Comparison of ENCODE assay signal across 4 fruit fly cellular contexts in genomic region chr3R:15566948-15567347, dm6.
TF ChIP-seq lines count a peak whose summit lies in the region.

No protein-coding gene starts in this region.

- TF ChIP-seq CTCF in whole organism, embryonic (GFP tag; optimal IDR thresholded peaks at IDR 0.05; lab: Kevin White, UChicago) = no peak

TF ChIP-seq in whole organism, embryonic, 481 proteins besides CTCF, POLR2A, EP300 and RAD21 (continues in another document):
- TF ChIP-seq gem (tag; optimal IDR thresholded peaks at IDR 0.05; lab: Kevin White, UChicago) = peak; percentile 51
- TF ChIP-seq run (tag; optimal IDR thresholded peaks at IDR 0.05; lab: Kevin White, UChicago) = no peak
- peak; percentile 1 for TF ChIP-seq CG14710 (tag; optimal IDR thresholded peaks at IDR 0.05; lab: Kevin White, UChicago)
- no peak for TF ChIP-seq cas (GFP tag; IDR thresholded peaks at IDR 0.05; lab: Robert Waterston, UW)
- TF ChIP-seq lola (GFP tag; optimal IDR thresholded peaks at IDR 0.05; lab: Kevin White, UChicago) = peak in 1 of 3 experiments; percentile 5
- peak; percentile 13 for TF ChIP-seq CG8388 (GFP tag; optimal IDR thresholded peaks at IDR 0.05; lab: Kevin White, UChicago)
- TF ChIP-seq unpg (GFP tag; optimal IDR thresholded peaks at IDR 0.05; lab: Kevin White, UChicago) = peak; percentile 19
- TF ChIP-seq CG11504 (tag; optimal IDR thresholded peaks at IDR 0.05; lab: Kevin White, UChicago) = peak; percentile 35
- TF ChIP-seq CG2712 (tag; optimal IDR thresholded peaks at IDR 0.05; lab: Kevin White, UChicago) = peak; percentile 46
- peak; percentile 17 for TF ChIP-seq dmrt11E (tag; optimal IDR thresholded peaks at IDR 0.05; lab: Kevin White, UChicago)
- peak in 1 of 2 experiments; percentile 34 for TF ChIP-seq bsh (GFP tag; optimal IDR thresholded peaks at IDR 0.05; lab: Kevin White, UChicago)
- no peak for TF ChIP-seq CG11093 (GFP tag; IDR thresholded peaks at IDR 0.05; lab: Robert Waterston, UW)
- peak; percentile 18 for TF ChIP-seq CG18262 (tag; optimal IDR thresholded peaks at IDR 0.05; lab: Kevin White, UChicago)
- TF ChIP-seq CG17829 (tag; optimal IDR thresholded peaks at IDR 0.05; lab: Kevin White, UChicago) = peak; percentile 7
- TF ChIP-seq Xrp1 (GFP tag; IDR thresholded peaks at IDR 0.05; lab: Robert Waterston, UW) = peak; percentile 23; the same call in 1 of the 2 replicates
- TF ChIP-seq Dll (GFP tag; IDR thresholded peaks at IDR 0.05; lab: Robert Waterston, UW; ENCODE audit: partially characterized antibody) = no peak
- peak; percentile 15 for TF ChIP-seq CG12391 (tag; optimal IDR thresholded peaks at IDR 0.05; lab: Kevin White, UChicago)
- peak; percentile 30 for TF ChIP-seq Blimp-1 (GFP tag; optimal IDR thresholded peaks at IDR 0.05; lab: Kevin White, UChicago)
- TF ChIP-seq CG10209 (GFP tag; optimal IDR thresholded peaks at IDR 0.05; lab: Kevin White, UChicago) = no peak
- TF ChIP-seq CG1603 (tag; optimal IDR thresholded peaks at IDR 0.05; lab: Kevin White, UChicago) = no peak
- peak; percentile 19 for TF ChIP-seq phol (tag; optimal IDR thresholded peaks at IDR 0.05; lab: Kevin White, UChicago)
- TF ChIP-seq CG31441 (GFP tag; IDR thresholded peaks at IDR 0.05; lab: Robert Waterston, UW) = 0 out of 2 replicates have a peak, but pooled peaks have one; percentile 25

TF ChIP-seq in whole organism, prepupa, 60 proteins besides CTCF, POLR2A, EP300 and RAD21 (continues in another document):
- peak; percentile 11 for TF ChIP-seq dsx (GFP tag; optimal IDR thresholded peaks at IDR 0.05; lab: Kevin White, UChicago; ENCODE audit: poor library complexity, severe bottlenecking)
- TF ChIP-seq Ets96B (tag; optimal IDR thresholded peaks at IDR 0.05; lab: Kevin White, UChicago) = peak; percentile 38
- no peak for TF ChIP-seq CG6854 (GFP tag; optimal IDR thresholded peaks at IDR 0.05; lab: Kevin White, UChicago)
- no peak for TF ChIP-seq CG6808 (GFP tag; optimal IDR thresholded peaks at IDR 0.05; lab: Kevin White, UChicago)
- no peak for TF ChIP-seq CG34406 (GFP tag; optimal IDR thresholded peaks at IDR 0.05; lab: Kevin White, UChicago)
- no peak for TF ChIP-seq Hr38 (GFP tag; optimal IDR thresholded peaks at IDR 0.05; lab: Kevin White, UChicago)
- peak; percentile 40 for TF ChIP-seq net (GFP tag; optimal IDR thresholded peaks at IDR 0.05; lab: Kevin White, UChicago)
- no peak for TF ChIP-seq spab (GFP tag; optimal IDR thresholded peaks at IDR 0.05; lab: Kevin White, UChicago)
- no peak for TF ChIP-seq CG6792 (GFP tag; optimal IDR thresholded peaks at IDR 0.05; lab: Kevin White, UChicago)
- TF ChIP-seq CG3032 (tag; optimal IDR thresholded peaks at IDR 0.05; lab: Kevin White, UChicago) = peak; percentile 37
- TF ChIP-seq lz (GFP tag; optimal IDR thresholded peaks at IDR 0.05; lab: Kevin White, UChicago) = no peak
- TF ChIP-seq pdm3 (GFP tag; optimal IDR thresholded peaks at IDR 0.05; lab: Kevin White, UChicago) = peak; percentile 6
- TF ChIP-seq Eip75B (GFP tag; optimal IDR thresholded peaks at IDR 0.05; lab: Kevin White, UChicago) = no peak
- no peak for TF ChIP-seq Sox15 (GFP tag; optimal IDR thresholded peaks at IDR 0.05; lab: Kevin White, UChicago)
- no peak for TF ChIP-seq topi (GFP tag; optimal IDR thresholded peaks at IDR 0.05; lab: Kevin White, UChicago)
- TF ChIP-seq CG3919 (GFP tag; optimal IDR thresholded peaks at IDR 0.05; lab: Kevin White, UChicago) = peak; percentile 36
- TF ChIP-seq CG11902 (GFP tag; optimal IDR thresholded peaks at IDR 0.05; lab: Kevin White, UChicago) = no peak
- TF ChIP-seq CG6163 (GFP tag; IDR thresholded peaks at IDR 0.05; lab: Robert Waterston, UW) = peak; percentile 69
- no peak for TF ChIP-seq Met (GFP tag; optimal IDR thresholded peaks at IDR 0.05; lab: Kevin White, UChicago)
- TF ChIP-seq achi (GFP tag; optimal IDR thresholded peaks at IDR 0.05; lab: Kevin White, UChicago) = peak; percentile 67
- no peak for TF ChIP-seq CG1621 (tag; optimal IDR thresholded peaks at IDR 0.05; lab: Kevin White, UChicago)
- no peak for TF ChIP-seq Sox102F (GFP tag; optimal IDR thresholded peaks at IDR 0.05; lab: Kevin White, UChicago)
- TF ChIP-seq CG9139 (GFP tag; optimal IDR thresholded peaks at IDR 0.05; lab: Kevin White, UChicago) = no peak
- TF ChIP-seq CG6276 (GFP tag; optimal IDR thresholded peaks at IDR 0.05; lab: Kevin White, UChicago) = peak; percentile 82

TF ChIP-seq in whole organism, pupa, 21 proteins besides CTCF, POLR2A, EP300 and RAD21:
- TF ChIP-seq CG8159 (tag; optimal IDR thresholded peaks at IDR 0.05; lab: Kevin White, UChicago) (peak; percentile 40), CG8301 (tag; optimal IDR thresholded peaks at IDR 0.05; lab: Kevin White, UChicago) (peak; percentile 81), Ets98B (GFP tag; IDR thresholded peaks at IDR 0.05; lab: Robert Waterston, UW) (peak; percentile 82), CG12605 (GFP tag; IDR thresholded peaks at IDR 0.05; lab: Robert Waterston, UW) (peak; percentile 77), EcR (GFP tag; optimal IDR thresholded peaks at IDR 0.05; lab: Kevin White, UChicago) (no peak), CG15710 (tag; optimal IDR thresholded peaks at IDR 0.05; lab: Kevin White, UChicago) (peak; percentile 38), CG4496 (GFP tag; IDR thresholded peaks at IDR 0.05; lab: Robert Waterston, UW) (peak; percentile 74), CG9948 (tag; optimal IDR thresholded peaks at IDR 0.05; lab: Kevin White, UChicago) (peak; percentile 44), CG14655 (GFP tag; optimal IDR thresholded peaks at IDR 0.05; lab: Kevin White, UChicago) (peak; percentile 79), Pif1A (GFP tag; optimal IDR thresholded peaks at IDR 0.05; lab: Kevin White, UChicago) (no peak), Pif1B (GFP tag; optimal IDR thresholded peaks at IDR 0.05; lab: Kevin White, UChicago) (no peak), CG32121 (GFP tag; IDR thresholded peaks at IDR 0.05; lab: Robert Waterston, UW) (peak; percentile 77; the same call in 1 of the 2 replicates), rn (GFP tag; IDR thresholded peaks at IDR 0.05; lab: Robert Waterston, UW) (peak; percentile 59), CG17806 (tag; optimal IDR thresholded peaks at IDR 0.05; lab: Kevin White, UChicago) (peak; percentile 35)

TF ChIP-seq in whole organism, wandering third instar larva, 38 proteins besides CTCF, POLR2A, EP300 and RAD21:
- TF ChIP-seq CG32264 (GFP tag; optimal IDR thresholded peaks at IDR 0.05; lab: Kevin White, UChicago) (no peak), HLH106 (tag; optimal IDR thresholded peaks at IDR 0.05; lab: Kevin White, UChicago) (peak; percentile 19), brk (GFP tag; optimal IDR thresholded peaks at IDR 0.05; lab: Kevin White, UChicago) (no peak), Sp1 (GFP tag; optimal IDR thresholded peaks at IDR 0.05; lab: Kevin White, UChicago) (no peak), sage (GFP tag; optimal IDR thresholded peaks at IDR 0.05; lab: Kevin White, UChicago) (no peak), woc (GFP tag; optimal IDR thresholded peaks at IDR 0.05; lab: Kevin White, UChicago) (no peak)

Comparison
In these comparisons a context has a peak if more than half of its experiments do, and no peak if none do; other contexts are left out.
1. Of the 7 proteins assayed by ChIP-seq in both whole organism, embryonic and whole organism, prepupa: peak only in whole organism, embryonic: Blimp-1 and Sox102F; only in whole organism, prepupa: Gug and Lpt; in both: none; in neither: 3.